Worm (Caenorhabditis elegans): ENCODE data around the gene spe-39.

ce11 chrV:6811863-6812262, 26.6 kb downstream of the spe-39 start:
- TF ChIP-seq mdl-1 (tag; optimal IDR thresholded peaks at IDR 0.05) (no peak), ztf-11 (tag; optimal IDR thresholded peaks at IDR 0.05) (no peak), egl-27 (tag; optimal IDR thresholded peaks at IDR 0.05) (no peak), pha-4 (tag; optimal IDR thresholded peaks at IDR 0.05) (no peak), unc-62 (GFP tag; optimal IDR thresholded peaks at IDR 0.05) (no peak), nhr-28 (tag; optimal IDR thresholded peaks at IDR 0.05) (no peak), nhr-76 (tag; optimal IDR thresholded peaks at IDR 0.05) (no peak), zag-1 (tag; optimal IDR thresholded peaks at IDR 0.05) (no peak), nfya-1 (tag; optimal IDR thresholded peaks at IDR 0.05; ENCODE audit: insufficient read depth) (no peak), fos-1 (tag; optimal IDR thresholded peaks at IDR 0.05) (no peak), ceh-82 (tag; optimal IDR thresholded peaks at IDR 0.05) (no peak), sea-2 (GFP tag; optimal IDR thresholded peaks at IDR 0.05) (no peak)
